Fruit fly (Drosophila melanogaster): ENCODE measurements around the gene AMPKalpha.
A peak's percentile ranks its signal among the peaks of the same experiment; 100 is the strongest.

AMPKalpha gene

DNA sequence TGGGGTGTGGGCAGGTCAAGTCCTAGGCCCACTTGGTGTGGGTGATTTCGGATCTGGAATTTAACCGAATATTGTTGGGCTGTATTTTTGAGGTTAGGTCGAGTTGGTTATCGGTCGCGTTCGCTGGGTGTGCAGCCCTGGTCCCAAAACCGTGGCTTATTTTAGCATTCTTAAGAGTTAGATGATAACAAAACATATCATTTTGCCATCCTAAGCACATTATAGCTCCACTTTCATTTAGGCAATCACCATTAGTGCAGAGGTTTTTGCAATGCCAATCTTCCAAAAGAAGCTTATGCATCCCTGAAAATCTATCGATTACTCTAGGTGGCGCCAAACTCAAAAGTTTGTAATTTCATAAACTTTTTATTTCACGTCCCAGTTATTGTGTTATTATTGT lies 26.1 kb upstream of the AMPKalpha start, which contains the start of gene MTPAP (continued):
- TF ChIP-seq CrebB (tag; optimal IDR thresholded peaks at IDR 0.05) (no peak), nerfin-1 (tag; optimal IDR thresholded peaks at IDR 0.05) (no peak), MESR4 (GFP tag; optimal IDR thresholded peaks at IDR 0.05) (no peak), CG8924 (tag; optimal IDR thresholded peaks at IDR 0.05) (no peak), CG12769 (tag; optimal IDR thresholded peaks at IDR 0.05) (no peak), CG3163 (GFP tag; optimal IDR thresholded peaks at IDR 0.05) (peak; percentile 1), luna (GFP tag; optimal IDR thresholded peaks at IDR 0.05) (no peak), schlank (tag; optimal IDR thresholded peaks at IDR 0.05) (no peak), chm (GFP tag; IDR thresholded peaks at IDR 0.05) (no peak), Sry-δ (GFP tag; optimal IDR thresholded peaks at IDR 0.05) (peak; percentile 69), CG1024 (GFP tag; IDR thresholded peaks at IDR 0.05) (no peak), CG14050 (GFP tag; IDR thresholded peaks at IDR 0.05) (no peak), CG6813 (GFP tag; optimal IDR thresholded peaks at IDR 0.05) (no peak), rib (GFP tag; IDR thresholded peaks at IDR 0.05) (no peak), MTF-1 (GFP tag; optimal IDR thresholded peaks at IDR 0.05; ENCODE audit: borderline replicate concordance) (no peak), ac (GFP tag; optimal IDR thresholded peaks at IDR 0.05) (no peak), Fer2 (tag; optimal IDR thresholded peaks at IDR 0.05) (no peak), Abd-B (GFP tag; optimal IDR thresholded peaks at IDR 0.05) (no peak), CG2199 (GFP tag; IDR thresholded peaks at IDR 0.05) (no peak), CG3847 (GFP tag; IDR thresholded peaks at IDR 0.05) (no peak), fd64A (GFP tag; optimal IDR thresholded peaks at IDR 0.05) (no peak), CG10979 (tag; optimal IDR thresholded peaks at IDR 0.05) (peak; percentile 16), sens-2 (GFP tag; IDR thresholded peaks at IDR 0.05) (no peak), sr (GFP tag; IDR thresholded peaks at IDR 0.05) (no peak), HmgD (GFP tag; optimal IDR thresholded peaks at IDR 0.05) (no peak), ERR (GFP tag; optimal IDR thresholded peaks at IDR 0.05) (no peak), mld (GFP tag; IDR thresholded peaks at IDR 0.05; ENCODE audit: partially characterized antibody) (no peak), Meics (GFP tag; optimal IDR thresholded peaks at IDR 0.05) (no peak), CG12219 (GFP tag; optimal IDR thresholded peaks at IDR 0.05) (no peak), CG2120 (GFP tag; optimal IDR thresholded peaks at IDR 0.05) (peak; percentile 28), CoRest (tag; optimal IDR thresholded peaks at IDR 0.05) (peak; percentile 46), CG32767 (GFP tag; IDR thresholded peaks at IDR 0.05) (no peak), CG6854 (GFP tag; optimal IDR thresholded peaks at IDR 0.05) (no peak), run (tag; optimal IDR thresholded peaks at IDR 0.05) (no peak), Dip3 (GFP tag; optimal IDR thresholded peaks at IDR 0.05) (no peak), CG17186 (GFP tag; optimal IDR thresholded peaks at IDR 0.05) (no peak), Chrac-16 (GFP tag; optimal IDR thresholded peaks at IDR 0.05) (no peak), CG4617 (GFP tag; optimal IDR thresholded peaks at IDR 0.05; ENCODE audit: borderline replicate concordance) (peak; percentile 51), inv (GFP tag; IDR thresholded peaks at IDR 0.05; ENCODE audit: partially characterized antibody) (peak; percentile 53), CG12071 (GFP tag; optimal IDR thresholded peaks at IDR 0.05) (no peak), Hsf (GFP tag; optimal IDR thresholded peaks at IDR 0.05) (peak; percentile 50), CG7839 (tag; optimal IDR thresholded peaks at IDR 0.05) (no peak), Atf6 (GFP tag; IDR thresholded peaks at IDR 0.05) (peak; percentile 29; the same call in 1 of the 2 replicates), cad (GFP tag; optimal IDR thresholded peaks at IDR 0.05) (no peak), sc (optimal IDR thresholded peaks at IDR 0.05) (no peak), sc (GFP tag; optimal IDR thresholded peaks at IDR 0.05) (no peak), exex (tag; optimal IDR thresholded peaks at IDR 0.05) (no peak), CG6765 (GFP tag; optimal IDR thresholded peaks at IDR 0.05) (no peak), Dbx (GFP tag; IDR thresholded peaks at IDR 0.05) (no peak), Six4 (GFP tag; optimal IDR thresholded peaks at IDR 0.05) (no peak), Dp (GFP tag; optimal IDR thresholded peaks at IDR 0.05) (peak; percentile 83), CG11504 (tag; optimal IDR thresholded peaks at IDR 0.05) (no peak)

Data from whole organism, embryonic.